Fruit fly (Drosophila melanogaster) whole organism, embryonic: ENCODE data around the gene CG8326.

Experiments used
- CG11093 ChIP-seq: fragments of 200-800 bp; sonication (Bioruptor generic); IDR thresholded peaks from 3 replicates; pipeline ENCODE4 v1.3.6; 2022; ENCODE audit warnings: missing biosample characterization, missing genetic modification characterization
- CG12155 ChIP-seq: fragments of 200-800 bp; sonication (Bioruptor generic); optimal IDR thresholded peaks from 3 replicates; lab custom pipeline; 2016; ENCODE audit warnings: missing biosample characterization, missing genetic modification characterization
- CG12769 ChIP-seq: fragments of 200-800 bp; sonication (Bioruptor generic); optimal IDR thresholded peaks from 2 replicates; lab custom pipeline; 2019; ENCODE audit warnings: missing biosample characterization, mild to moderate bottlenecking, missing genetic modification characterization, moderate library complexity
- CG12942 ChIP-seq: fragments of 200-800 bp; sonication (Bioruptor generic); optimal IDR thresholded peaks from 3 replicates; lab custom pipeline; 2016; ENCODE audit warnings: missing biosample characterization, missing genetic modification characterization
- CG13287 ChIP-seq: fragments of 200-800 bp; sonication (Bioruptor generic); IDR thresholded peaks from 2 replicates; pipeline ENCODE4 v1.3.6; 2022; ENCODE audit warnings: missing biosample characterization, missing genetic modification characterization; ENCODE audit not compliant: partially characterized antibody
- CG13424 ChIP-seq: fragments of 200-800 bp; sonication (Bioruptor generic); optimal IDR thresholded peaks from 2 replicates; lab custom pipeline; 2019; ENCODE audit warnings: missing biosample characterization, mild to moderate bottlenecking, missing genetic modification characterization, moderate library complexity
- CG13624 ChIP-seq: fragments of 200-800 bp; sonication (Bioruptor generic); optimal IDR thresholded peaks from 2 replicates; lab custom pipeline; 2016; ENCODE audit warnings: missing biosample characterization, missing genetic modification characterization
- CG13775 ChIP-seq: fragments of 200-800 bp; sonication (Bioruptor generic); optimal IDR thresholded peaks from 3 replicates; lab custom pipeline; 2017; ENCODE audit warnings: missing biosample characterization, mild to moderate bottlenecking, missing genetic modification characterization
- CG14050 ChIP-seq: fragments of 200-800 bp; sonication (Bioruptor generic); IDR thresholded peaks from 3 replicates; pipeline ENCODE4 v1.3.6; 2022; ENCODE audit warnings: missing biosample characterization, missing genetic modification characterization
- CG15514 ChIP-seq: fragments of 200-800 bp; sonication (Bioruptor generic); optimal IDR thresholded peaks from 3 replicates; lab custom pipeline; 2017; ENCODE audit warnings: missing biosample characterization, missing genetic modification characterization, mild to moderate bottlenecking, moderate library complexity, missing genetic modification reagents
- CG17385 ChIP-seq: fragments of 200-800 bp; sonication (Bioruptor generic); optimal IDR thresholded peaks from 3 replicates; lab custom pipeline; 2018; ENCODE audit warnings: missing biosample characterization, mild to moderate bottlenecking, missing genetic modification characterization
- CG17829 ChIP-seq: fragments of 200-800 bp; optimal IDR thresholded peaks from 2 replicates; lab custom pipeline; 2019; ENCODE audit warnings: missing biosample characterization, mild to moderate bottlenecking, missing genetic modification characterization, moderate library complexity
- CG3163 ChIP-seq: fragments of 200-800 bp; sonication (Bioruptor generic); optimal IDR thresholded peaks from 3 replicates; lab custom pipeline; 2016; ENCODE audit warnings: missing biosample characterization, missing genetic modification characterization
- CG6813 ChIP-seq: fragments of 200-800 bp; sonication (Bioruptor generic); optimal IDR thresholded peaks from 2 replicates; lab custom pipeline; 2017; ENCODE audit warnings: missing biosample characterization, missing genetic modification characterization, mild to moderate bottlenecking, moderate library complexity, missing genetic modification reagents
- CG7987 ChIP-seq: fragments of 200-800 bp; sonication (Bioruptor generic); optimal IDR thresholded peaks from 2 replicates; lab custom pipeline; 2018; ENCODE audit warnings: missing biosample characterization, mild to moderate bottlenecking, missing genetic modification characterization, moderate library complexity
- CG8359 ChIP-seq: fragments of 200-800 bp; sonication (Bioruptor generic); optimal IDR thresholded peaks from 2 replicates; lab custom pipeline; 2017; ENCODE audit warnings: missing biosample characterization, mild to moderate bottlenecking, missing genetic modification characterization, borderline replicate concordance
- CG9876 ChIP-seq: fragments of 200-800 bp; sonication (Bioruptor generic); optimal IDR thresholded peaks from 2 replicates; lab custom pipeline; 2016; ENCODE audit warnings: missing biosample characterization, missing genetic modification characterization
- Doc2 ChIP-seq: fragments of 200-800 bp; sonication (Bioruptor generic); IDR thresholded peaks from 2 replicates; pipeline ENCODE4 v1.3.6; 2022; ENCODE audit warnings: missing biosample characterization, missing genetic modification characterization
- E2f2 ChIP-seq: fragments of 200-800 bp; sonication (Bioruptor generic); IDR thresholded peaks from 2 replicates; pipeline ENCODE4 v1.3.6; 2022; ENCODE audit warnings: missing biosample characterization, missing genetic modification characterization
- Fer3 ChIP-seq: fragments of 200-800 bp; sonication (Bioruptor generic); optimal IDR thresholded peaks from 2 replicates; lab custom pipeline; 2018; ENCODE audit warnings: missing biosample characterization, mild to moderate bottlenecking, missing genetic modification characterization, moderate library complexity
- Hey ChIP-seq: fragments of 200-800 bp; sonication (Bioruptor generic); optimal IDR thresholded peaks from 3 replicates; lab custom pipeline; 2018; ENCODE audit warnings: missing biosample characterization, mild to moderate bottlenecking, missing genetic modification characterization
- Kr ChIP-seq: fragments of 200-800 bp; sonication (Bioruptor generic); optimal IDR thresholded peaks from 2 replicates; lab custom pipeline; 2017; ENCODE audit warnings: missing biosample characterization, mild to moderate bottlenecking, missing genetic modification characterization
- Oli ChIP-seq: fragments of 200-800 bp; sonication (Bioruptor generic); optimal IDR thresholded peaks from 2 replicates; lab custom pipeline; 2018; ENCODE audit warnings: missing biosample characterization, mild to moderate bottlenecking, missing genetic modification characterization, moderate library complexity
- Side ChIP-seq: fragments of 200-800 bp; sonication (Bioruptor generic); optimal IDR thresholded peaks from 2 replicates; lab custom pipeline; 2016; ENCODE audit warnings: missing biosample characterization, missing genetic modification characterization
- Sox100B ChIP-seq: fragments of 200-800 bp; sonication (Bioruptor generic); optimal IDR thresholded peaks from 3 replicates; lab custom pipeline; 2018; ENCODE audit warnings: missing biosample characterization, mild to moderate bottlenecking, missing genetic modification characterization
- Sry-β ChIP-seq: fragments of 200-800 bp; sonication (Bioruptor generic); optimal IDR thresholded peaks from 2 replicates; lab custom pipeline; 2018; ENCODE audit warnings: missing biosample characterization, mild to moderate bottlenecking, missing genetic modification characterization, moderate library complexity
- Sry-δ ChIP-seq: fragments of 200-800 bp; sonication (Bioruptor generic); optimal IDR thresholded peaks from 2 replicates; lab custom pipeline; 2016; ENCODE audit warnings: missing biosample characterization, missing genetic modification characterization
- TFAM ChIP-seq: fragments of 200-800 bp; sonication (Bioruptor generic); optimal IDR thresholded peaks from 2 replicates; lab custom pipeline; 2017; ENCODE audit warnings: missing biosample characterization, missing genetic modification characterization, inconsistent platforms
- bbx ChIP-seq: fragments of 200-800 bp; sonication (Bioruptor generic); IDR thresholded peaks from 2 replicates; pipeline ENCODE4 v1.3.6; 2022; ENCODE audit warnings: missing biosample characterization, missing genetic modification characterization; ENCODE audit not compliant: partially characterized antibody
- chm ChIP-seq: fragments of 200-800 bp; sonication (Bioruptor generic); IDR thresholded peaks from 2 replicates; pipeline ENCODE4 v1.3.6; 2022; ENCODE audit warnings: missing biosample characterization, missing genetic modification characterization
- ci ChIP-seq: fragments of 200-800 bp; sonication (Bioruptor generic); IDR thresholded peaks from 3 replicates; pipeline ENCODE4 v1.3.6; 2022; ENCODE audit warnings: missing biosample characterization, missing genetic modification characterization
- dmrt11E ChIP-seq: fragments of 200-800 bp; sonication (Bioruptor generic); optimal IDR thresholded peaks from 3 replicates; lab custom pipeline; 2018; ENCODE audit warnings: missing biosample characterization, mild to moderate bottlenecking, missing genetic modification characterization, moderate library complexity
- esg ChIP-seq: fragments of 200-800 bp; sonication (Bioruptor generic); conservative IDR thresholded peaks from 2 replicates; pipeline ENCODE4 v1.3.6; 2022; ENCODE audit warnings: missing biosample characterization, missing genetic modification characterization
- ewg ChIP-seq: fragments of 200-800 bp; sonication (Bioruptor generic); optimal IDR thresholded peaks from 3 replicates; lab custom pipeline; 2017; ENCODE audit warnings: mild to moderate bottlenecking, missing biosample characterization, missing genetic modification reagents, missing genetic modification characterization
- fd3F ChIP-seq: fragments of 200-800 bp; sonication (Bioruptor generic); optimal IDR thresholded peaks from 2 replicates; lab custom pipeline; 2018; ENCODE audit warnings: missing biosample characterization, mild to moderate bottlenecking, missing genetic modification characterization, moderate library complexity
- gce ChIP-seq: fragments of 200-800 bp; sonication (Bioruptor generic); IDR thresholded peaks from 3 replicates; pipeline ENCODE4 v1.3.6; 2022; ENCODE audit warnings: missing biosample characterization, missing genetic modification characterization
- grn ChIP-seq: fragments of 200-800 bp; sonication (Bioruptor generic); optimal IDR thresholded peaks from 3 replicates; lab custom pipeline; 2017; ENCODE audit warnings: missing biosample characterization, missing genetic modification characterization
- hth ChIP-seq: fragments of >200 bp; optimal IDR thresholded peaks from 2 replicates; lab custom pipeline; 2017; ENCODE audit warnings: inconsistent platforms
- ind ChIP-seq: fragments of 200-800 bp; sonication (Bioruptor generic); optimal IDR thresholded peaks from 3 replicates; lab custom pipeline; 2016; ENCODE audit warnings: missing biosample characterization, missing genetic modification characterization
- knrl ChIP-seq: fragments of 200-800 bp; sonication (Bioruptor generic); IDR thresholded peaks from 3 replicates; pipeline ENCODE4 v1.3.6; 2022; ENCODE audit warnings: missing biosample characterization, missing genetic modification characterization; ENCODE audit not compliant: partially characterized antibody
- luna ChIP-seq: fragments of 200-800 bp; sonication (Bioruptor generic); optimal IDR thresholded peaks from 2 replicates; lab custom pipeline; 2016; ENCODE audit warnings: missing biosample characterization, missing genetic modification characterization
- nerfin-2 ChIP-seq: fragments of 200-800 bp; sonication (Bioruptor generic); IDR thresholded peaks from 2 replicates; pipeline ENCODE4 v1.3.6; 2022; ENCODE audit warnings: missing biosample characterization, missing genetic modification characterization; ENCODE audit not compliant: partially characterized antibody
- pb ChIP-seq: fragments of 200-800 bp; sonication (Bioruptor generic); optimal IDR thresholded peaks from 3 replicates; lab custom pipeline; 2016; ENCODE audit warnings: missing biosample characterization, missing genetic modification characterization
- ro ChIP-seq: fragments of 200-800 bp; sonication (Bioruptor generic); IDR thresholded peaks from 2 replicates; pipeline ENCODE4 v1.3.6; 2022; ENCODE audit warnings: missing biosample characterization, missing genetic modification characterization
- sc ChIP-seq, 3 experiments: fragments of >200 bp in 2 of 3; fragments of 200-800 bp in 1 of 3; sonication (Bioruptor generic) in 1 of 3; optimal IDR thresholded peaks; 2 replicates in 2 of 3; 3 replicates in 1 of 3; lab custom pipeline; 2017; ENCODE audit warnings: mild to moderate bottlenecking in 1 of 3, missing biosample characterization in 1 of 3, missing genetic modification characterization in 1 of 3, missing genetic modification reagents in 1 of 3
- scrt ChIP-seq: fragments of 200-800 bp; sonication (Bioruptor generic); optimal IDR thresholded peaks from 2 replicates; lab custom pipeline; 2018; ENCODE audit warnings: missing biosample characterization, mild to moderate bottlenecking, missing genetic modification characterization, moderate library complexity
- shn ChIP-seq: fragments of 200-800 bp; sonication (Bioruptor generic); optimal IDR thresholded peaks from 3 replicates; lab custom pipeline; 2016; ENCODE audit warnings: missing biosample characterization, missing genetic modification characterization
- toy ChIP-seq: fragments of 200-800 bp; sonication (Bioruptor generic); IDR thresholded peaks from 2 replicates; pipeline ENCODE4 v1.3.6; 2022; ENCODE audit warnings: missing biosample characterization, missing genetic modification characterization
- trem ChIP-seq: fragments of 200-800 bp; optimal IDR thresholded peaks from 3 replicates; lab custom pipeline; 2019; ENCODE audit warnings: missing biosample characterization, mild to moderate bottlenecking, missing genetic modification characterization, moderate library complexity
- zf30C ChIP-seq: fragments of 200-800 bp; sonication (Bioruptor generic); optimal IDR thresholded peaks from 3 replicates; lab custom pipeline; 2018; ENCODE audit warnings: missing biosample characterization, mild to moderate bottlenecking, missing genetic modification characterization

CG8326 gene

dm6 chrX:17595822-17596221, 33.5 kb downstream of the CG8326 start (continued):
- TF ChIP-seq CG13287 (GFP tag; lab: Robert Waterston, UW) (no peak), trem (no peak), CG17385 (GFP tag; lab: Kevin White, UChicago) (peak; percentile 74), CG13424 (tag; lab: Kevin White, UChicago) (peak; percentile 75), knrl (no peak), esg (peak; percentile 81), CG3163 (no peak), Sry-β (no peak), zf30C (no peak), scrt (peak; percentile 73), CG8359 (GFP tag; lab: Kevin White, UChicago) (no peak), bbx (GFP tag; lab: Robert Waterston, UW) (no peak), CG14050 (peak; percentile 76), ewg (GFP tag; lab: Kevin White, UChicago) (peak; percentile 27), Kr (no peak), nerfin-2 (no peak), ro (GFP tag; lab: Robert Waterston, UW) (peak; percentile 44; the same call in 1 of the 2 replicates), CG13624 (peak; percentile 66), hth (no peak), toy (GFP tag; lab: Robert Waterston, UW) (peak; percentile 61), Sry-δ (GFP tag; lab: Kevin White, UChicago) (peak; percentile 7), TFAM (no peak), Hey (no peak), pb (GFP tag; lab: Kevin White, UChicago) (no peak), Oli (tag; lab: Kevin White, UChicago) (peak; percentile 75), CG9876 (GFP tag; lab: Kevin White, UChicago) (peak; percentile 7), CG13775 (GFP tag; lab: Kevin White, UChicago) (peak; percentile 66), Side (GFP tag; lab: Kevin White, UChicago) (peak; percentile 14), CG17829 (tag; lab: Kevin White, UChicago) (peak; percentile 71), dmrt11E (tag; lab: Kevin White, UChicago) (peak; percentile 27), shn (GFP tag; lab: Kevin White, UChicago) (peak; percentile 16), CG15514 (GFP tag; lab: Kevin White, UChicago) (peak; percentile 69), CG6813 (GFP tag; lab: Kevin White, UChicago) (peak; percentile 57), Doc2 (GFP tag; lab: Robert Waterston, UW) (no peak; the same call in 1 of the 2 replicates), ind (GFP tag; lab: Kevin White, UChicago) (peak; percentile 70), Sox100B (GFP tag; lab: Kevin White, UChicago) (peak; percentile 74), CG11093 (GFP tag; lab: Robert Waterston, UW) (peak; percentile 57; the same call in 2 of the 3 replicates), fd3F (GFP tag; lab: Kevin White, UChicago) (peak; percentile 80), Fer3 (tag; lab: Kevin White, UChicago) (peak; percentile 83), CG12942 (GFP tag; lab: Kevin White, UChicago) (peak; percentile 45), luna (no peak), ci (GFP tag; lab: Robert Waterston, UW) (peak; percentile 83), gce (GFP tag; lab: Robert Waterston, UW) (no peak), grn (GFP tag; lab: Kevin White, UChicago) (no peak), E2f2 (GFP tag; lab: Robert Waterston, UW) (peak; percentile 60), sc (optimal IDR thresholded peaks at IDR 0.05; lab: Kevin White, UChicago) (no peak), sc (GFP tag; optimal IDR thresholded peaks at IDR 0.05; lab: Kevin White, UChicago) (peak; percentile 32), CG12769 (peak; percentile 32), CG7987 (GFP tag; lab: Kevin White, UChicago) (peak; percentile 12), CG12155 (peak; percentile 72), chm (GFP tag; lab: Robert Waterston, UW) (peak; percentile 55; the same call in 1 of the 2 replicates)
